Fruit fly (Drosophila melanogaster): ENCODE results near the gene CG9525.

Gene CG9525

DNA sequence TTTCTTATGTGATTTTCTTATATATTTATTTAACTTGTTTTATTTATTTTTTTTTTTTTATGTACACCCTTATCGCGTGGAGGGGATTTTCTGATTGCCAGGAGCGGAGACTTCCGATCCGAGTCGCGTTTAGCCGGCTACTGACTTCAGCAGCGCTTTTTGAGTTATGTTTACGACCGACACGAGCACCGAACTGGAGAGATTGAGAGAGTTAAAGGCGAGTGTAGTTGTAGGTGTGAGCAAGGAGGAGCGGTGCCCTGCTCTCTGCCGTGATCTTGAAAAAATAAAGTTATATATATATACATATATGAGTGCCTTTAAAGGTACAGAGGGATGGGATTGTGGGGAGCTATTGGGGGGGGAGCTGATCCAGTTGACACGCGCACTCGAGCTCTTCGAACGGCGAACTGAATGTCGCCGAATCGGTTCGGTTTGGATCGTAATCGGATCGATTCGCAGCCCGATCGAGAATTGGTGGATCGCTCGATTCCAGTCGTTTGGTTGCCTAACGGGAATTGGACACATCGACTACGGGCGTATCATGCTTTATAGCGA lies 27.0 kb upstream of the CG9525 start, which contains the start of gene rost (continued):
- TF ChIP-seq CG11723 (GFP tag; optimal IDR thresholded peaks at IDR 0.05) (no peak), gro (GFP tag; optimal IDR thresholded peaks at IDR 0.05) (no peak), crol (GFP tag; IDR thresholded peaks at IDR 0.05) (peak; percentile 60), CG7357 (GFP tag; IDR thresholded peaks at IDR 0.05) (no peak), abd-A (tag; optimal IDR thresholded peaks at IDR 0.05) (no peak), pros (GFP tag; optimal IDR thresholded peaks at IDR 0.05) (no peak)

DNA sequence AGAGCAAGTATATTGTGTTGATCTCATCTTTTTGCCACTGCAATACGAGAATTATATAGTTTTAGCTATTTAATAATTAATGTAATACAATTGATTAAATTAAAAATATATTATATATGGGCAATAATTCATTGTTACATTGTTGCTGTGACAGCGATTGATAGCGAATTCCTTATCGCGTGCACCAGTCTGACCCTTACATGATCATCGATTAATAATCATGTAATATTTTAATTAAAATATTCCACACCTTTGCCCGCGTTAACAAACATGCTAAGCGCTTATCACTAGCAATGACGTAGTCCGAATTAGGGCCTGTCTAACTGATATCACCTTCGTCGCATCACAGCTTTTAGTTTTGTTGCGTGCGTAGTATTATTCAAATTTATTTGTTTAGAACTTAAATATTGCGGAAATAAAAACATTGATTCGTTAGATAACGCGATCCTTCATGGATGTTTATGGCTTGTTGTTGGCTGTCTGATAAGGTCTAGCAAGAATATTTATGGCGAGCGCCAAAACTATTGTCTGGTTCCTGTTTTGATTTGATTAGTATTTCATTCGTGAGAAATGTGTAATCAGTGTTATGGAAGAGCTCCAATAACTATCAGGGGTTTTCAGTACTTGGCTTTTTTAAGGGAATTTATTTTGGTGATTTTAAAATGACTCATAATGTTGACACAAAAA lies 25.2 kb upstream of the CG9525 start:
- TF ChIP-seq chif (GFP tag; optimal IDR thresholded peaks at IDR 0.05) (no peak), CG10543 (GFP tag; optimal IDR thresholded peaks at IDR 0.05) (peak; percentile 13), exex (tag; optimal IDR thresholded peaks at IDR 0.05) (peak; percentile 93), Eip74EF (GFP tag; optimal IDR thresholded peaks at IDR 0.05) (peak in 1 of 2 experiments; percentile 67), sd (tag; optimal IDR thresholded peaks at IDR 0.05) (peak; percentile 79), grn (GFP tag; optimal IDR thresholded peaks at IDR 0.05) (peak; percentile 31), chinmo (GFP tag; IDR thresholded peaks at IDR 0.05; ENCODE audit: partially characterized antibody) (0 out of 4 replicates have a peak, but pooled peaks have one; percentile 44), Hr78 (GFP tag; optimal IDR thresholded peaks at IDR 0.05) (no peak), dysf (GFP tag; IDR thresholded peaks at IDR 0.05) (no peak), Nf-YA (GFP tag; IDR thresholded peaks at IDR 0.05) (no peak), Neu2 (GFP tag; optimal IDR thresholded peaks at IDR 0.05; ENCODE audit: borderline replicate concordance) (no peak), sens (GFP tag) (peak; percentile 64), gro (GFP tag; optimal IDR thresholded peaks at IDR 0.05) (peak; percentile 14), CG34376 (GFP tag; optimal IDR thresholded peaks at IDR 0.05) (peak; percentile 98), CG11398 (GFP tag; optimal IDR thresholded peaks at IDR 0.05) (no peak), CG9932 (GFP tag; IDR thresholded peaks at IDR 0.05) (no peak), nerfin-2 (GFP tag; IDR thresholded peaks at IDR 0.05; ENCODE audit: partially characterized antibody) (no peak), sug (tag; optimal IDR thresholded peaks at IDR 0.05) (peak; percentile 83), BtbVII (GFP tag; optimal IDR thresholded peaks at IDR 0.05) (peak; percentile 32), CHES-1-like (GFP tag; optimal IDR thresholded peaks at IDR 0.05) (no peak), lab (GFP tag; optimal IDR thresholded peaks at IDR 0.05) (peak; percentile 15), Pdp1 (GFP tag; optimal IDR thresholded peaks at IDR 0.05) (peak in 1 of 2 experiments; percentile 85), Dek (tag; optimal IDR thresholded peaks at IDR 0.05) (no peak), CG18599 (GFP tag; optimal IDR thresholded peaks at IDR 0.05) (peak; percentile 25), CG2678 (tag; optimal IDR thresholded peaks at IDR 0.05) (peak; percentile 10), CG17359 (tag; optimal IDR thresholded peaks at IDR 0.05) (no peak), mirr (GFP tag; optimal IDR thresholded peaks at IDR 0.05) (peak; percentile 84), Med (GFP tag) (peak; percentile 41), CG15601 (tag; optimal IDR thresholded peaks at IDR 0.05) (no peak)

DNA sequence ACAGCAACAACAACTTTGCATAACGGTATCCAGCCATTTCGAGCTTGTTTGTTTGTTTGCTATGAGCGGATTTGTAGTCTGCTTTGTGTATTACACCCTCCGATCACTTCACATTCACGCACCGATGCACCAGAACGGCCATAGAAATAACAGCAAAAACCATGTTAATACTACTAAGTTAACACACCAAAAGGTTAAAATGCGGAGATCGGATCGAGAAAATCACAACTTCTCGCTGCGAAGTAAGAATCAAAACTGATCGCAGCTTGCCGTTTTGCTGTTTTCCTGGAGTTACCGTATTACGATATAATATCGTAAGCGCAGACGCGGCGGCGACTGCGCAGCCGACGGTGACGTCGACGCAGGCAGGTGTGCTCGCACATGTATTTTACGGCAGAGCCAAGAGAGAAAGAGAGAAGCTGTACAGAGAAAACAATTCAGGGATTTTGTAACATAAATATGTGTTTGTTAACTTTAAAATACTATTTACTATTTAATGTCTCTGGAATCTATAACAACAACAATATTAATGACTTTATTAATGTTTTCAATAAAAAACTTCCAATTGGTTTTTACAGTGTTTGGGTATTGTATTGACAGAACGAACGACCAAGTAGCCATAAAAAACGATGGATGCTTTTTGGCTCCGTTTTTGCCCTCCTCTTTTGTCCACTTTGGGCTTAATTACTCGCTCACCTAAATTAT lies 22.6 kb upstream of the CG9525 start, which contains the start of gene CG13101:
Gene CG13101, minus strand, starts transcription at position 259 of the 705 bp plus-strand sequence.
- TF ChIP-seq Myb (GFP tag; optimal IDR thresholded peaks at IDR 0.05) (peak; percentile 48), croc (GFP tag; conservative IDR thresholded peaks at IDR 0.05) (peak; percentile 83), CG34224 (GFP tag; IDR thresholded peaks at IDR 0.05; ENCODE audit: partially characterized antibody) (0 out of 3 replicates have a peak, but pooled peaks have one; percentile 9), pho (GFP tag; optimal IDR thresholded peaks at IDR 0.05) (peak; percentile 91), chif (GFP tag; optimal IDR thresholded peaks at IDR 0.05) (peak; percentile 80 to 86), CG7745 (tag; optimal IDR thresholded peaks at IDR 0.05) (peak; percentile 80), Doc2 (GFP tag; IDR thresholded peaks at IDR 0.05) (no peak), HLH4C (GFP tag; IDR thresholded peaks at IDR 0.05; ENCODE audit: partially characterized antibody) (no peak), ERR (GFP tag; optimal IDR thresholded peaks at IDR 0.05) (peak; percentile 74), bab2 (GFP tag; optimal IDR thresholded peaks at IDR 0.05) (peak; percentile 81), CG2875 (GFP tag; optimal IDR thresholded peaks at IDR 0.05) (peak; percentile 89), MTF-1 (GFP tag; optimal IDR thresholded peaks at IDR 0.05; ENCODE audit: borderline replicate concordance) (peak; percentile 79)

Measured in whole organism, embryonic.